Fruit fly (Drosophila melanogaster): Measurements from ENCODE around the gene CG31206.

dm6 chr3R:20057501-20057900 lies 50.3 kb downstream of the CG31206 start, which contains the start of gene mdlc:
- TF ChIP-seq pan (optimal IDR thresholded peaks at IDR 0.05) (no peak), psq (optimal IDR thresholded peaks at IDR 0.05) (no peak)
